Worm (Caenorhabditis elegans): ENCODE measurements around the gene T21C9.11.

Gene T21C9.11

DNA sequence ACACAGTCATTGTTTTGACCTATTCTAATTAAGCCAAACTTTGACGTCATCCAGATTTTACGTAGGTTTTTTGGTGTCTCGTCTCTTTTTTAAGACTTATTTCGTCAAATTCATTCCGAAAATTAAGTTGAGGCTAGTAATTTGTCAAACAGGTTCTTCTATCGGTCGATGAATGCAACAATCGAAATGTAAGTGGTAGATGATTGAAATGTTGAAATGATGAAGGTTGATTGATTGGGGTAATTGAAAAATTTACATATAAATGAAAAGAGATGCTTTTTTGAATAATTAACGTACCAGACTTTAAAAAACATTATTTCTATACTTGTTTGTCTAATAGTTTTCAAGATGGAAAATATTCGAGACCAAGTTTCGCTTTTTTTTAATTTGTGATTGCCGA, 38.3 kb downstream of the T21C9.11 start:
- TF ChIP-seq him-1 (tag; optimal IDR thresholded peaks at IDR 0.05) (no peak), W03F9.2 (tag; optimal IDR thresholded peaks at IDR 0.05) (no peak), dao-5 (tag; optimal IDR thresholded peaks at IDR 0.05) (no peak)

DNA sequence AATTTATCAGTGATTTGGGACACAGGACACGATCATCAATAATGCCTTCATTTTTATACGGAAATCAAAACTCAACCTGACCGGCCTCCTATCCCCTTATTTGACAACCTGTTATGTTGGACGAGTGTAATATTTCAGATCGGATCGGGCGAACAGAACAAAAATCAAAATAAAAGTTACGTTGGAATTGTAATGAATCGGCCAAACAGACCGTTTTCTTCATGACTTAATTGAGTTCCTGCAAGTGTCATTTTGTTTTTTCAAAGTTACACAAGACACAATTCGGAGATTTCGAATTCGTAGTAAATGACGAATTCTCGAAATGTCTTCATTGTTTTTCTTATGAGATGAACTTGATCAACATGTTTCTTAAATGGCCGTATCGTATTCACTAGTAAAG, 39.5 kb downstream of the T21C9.11 start, which contains the start of gene F32G8.3:
TSS of gene F32G8.3 (minus strand) at position 101 of the 400 bp plus-strand sequence.
- TF ChIP-seq him-1 (tag; optimal IDR thresholded peaks at IDR 0.05) (no peak), W03F9.2 (tag; optimal IDR thresholded peaks at IDR 0.05) (no peak), dao-5 (tag; optimal IDR thresholded peaks at IDR 0.05) (no peak)

DNA sequence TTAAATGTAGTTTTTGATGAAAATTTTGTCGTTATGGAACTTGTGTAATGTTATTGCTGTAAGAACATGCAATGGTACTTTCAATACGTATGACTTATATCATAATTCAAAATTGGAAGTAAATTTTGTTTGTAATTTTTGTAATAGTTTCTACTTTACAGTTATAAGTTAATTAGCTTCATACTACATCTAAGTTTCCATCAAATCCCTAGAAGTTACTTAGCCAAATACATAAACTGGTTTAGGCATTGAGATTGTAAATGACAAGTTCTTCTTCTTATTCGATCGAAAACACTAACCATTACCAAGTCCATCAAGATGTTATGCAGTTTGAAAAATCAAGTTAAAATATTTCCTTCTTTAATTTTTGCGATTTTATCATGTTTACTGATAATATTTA, 45.0 kb downstream of the T21C9.11 start, which contains the start of gene F32G8.2:
TSS of gene F32G8.2 (plus strand) at position 301 of the 400 bp plus-strand sequence.
- TF ChIP-seq him-1 (tag; optimal IDR thresholded peaks at IDR 0.05) (no peak), W03F9.2 (tag; optimal IDR thresholded peaks at IDR 0.05) (no peak), dao-5 (tag; optimal IDR thresholded peaks at IDR 0.05) (no peak)

DNA sequence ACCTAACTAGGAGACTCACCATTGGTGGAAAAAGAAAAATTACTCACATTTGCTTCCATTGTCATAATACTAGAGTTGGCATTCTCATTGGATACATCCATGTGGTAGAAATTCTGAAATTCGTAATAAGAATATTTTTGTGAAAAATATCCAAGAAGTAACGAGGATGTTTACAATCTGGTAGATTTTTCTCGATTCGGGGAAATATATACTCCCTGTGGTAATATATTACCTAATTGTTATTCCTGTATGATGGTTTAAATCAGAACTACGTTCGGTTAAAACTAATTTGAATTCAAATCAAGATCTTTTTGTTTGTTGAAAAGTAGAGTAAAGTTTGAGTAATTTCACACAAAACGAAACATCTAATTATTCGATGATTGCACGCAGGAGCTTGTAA, 45.7 kb downstream of the T21C9.11 start, which contains the start of gene srd-34:
TSS of gene srd-34 (minus strand) at position 101 of the 400 bp plus-strand sequence.
- TF ChIP-seq dao-5 (tag; optimal IDR thresholded peaks at IDR 0.05) (no peak), him-1 (tag; optimal IDR thresholded peaks at IDR 0.05) (no peak), W03F9.2 (tag; optimal IDR thresholded peaks at IDR 0.05) (no peak)

DNA sequence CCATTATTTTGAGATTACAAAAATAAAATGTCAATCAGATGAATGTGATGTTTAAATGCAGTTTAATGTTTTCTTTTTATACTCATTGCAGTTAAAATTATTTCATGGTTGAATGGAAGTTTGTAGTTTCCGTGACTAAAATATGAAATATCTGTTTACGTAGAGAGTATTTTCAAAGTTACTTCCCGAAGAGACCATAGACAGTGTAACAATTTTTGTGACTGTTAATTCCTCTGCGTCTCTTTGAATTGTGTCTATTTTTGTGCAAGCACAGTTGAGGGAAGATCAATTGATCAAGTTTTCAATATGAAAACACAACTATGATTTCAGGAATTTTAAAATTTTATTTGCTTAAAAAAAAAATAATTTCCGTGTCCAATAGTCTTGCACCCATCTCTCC, 48.0 kb downstream of the T21C9.11 start, which contains the start of gene F25D1.5:
TSS of gene F25D1.5 (minus strand) at position 35 of the 400 bp plus-strand sequence.
- TF ChIP-seq dao-5 (tag; optimal IDR thresholded peaks at IDR 0.05) (no peak), him-1 (tag; optimal IDR thresholded peaks at IDR 0.05) (no peak), W03F9.2 (tag; optimal IDR thresholded peaks at IDR 0.05) (no peak)

Data from whole organism, L4/young adult.